Worm (Caenorhabditis elegans): ENCODE results near the gene srx-21.

The srx-21 gene

DNA sequence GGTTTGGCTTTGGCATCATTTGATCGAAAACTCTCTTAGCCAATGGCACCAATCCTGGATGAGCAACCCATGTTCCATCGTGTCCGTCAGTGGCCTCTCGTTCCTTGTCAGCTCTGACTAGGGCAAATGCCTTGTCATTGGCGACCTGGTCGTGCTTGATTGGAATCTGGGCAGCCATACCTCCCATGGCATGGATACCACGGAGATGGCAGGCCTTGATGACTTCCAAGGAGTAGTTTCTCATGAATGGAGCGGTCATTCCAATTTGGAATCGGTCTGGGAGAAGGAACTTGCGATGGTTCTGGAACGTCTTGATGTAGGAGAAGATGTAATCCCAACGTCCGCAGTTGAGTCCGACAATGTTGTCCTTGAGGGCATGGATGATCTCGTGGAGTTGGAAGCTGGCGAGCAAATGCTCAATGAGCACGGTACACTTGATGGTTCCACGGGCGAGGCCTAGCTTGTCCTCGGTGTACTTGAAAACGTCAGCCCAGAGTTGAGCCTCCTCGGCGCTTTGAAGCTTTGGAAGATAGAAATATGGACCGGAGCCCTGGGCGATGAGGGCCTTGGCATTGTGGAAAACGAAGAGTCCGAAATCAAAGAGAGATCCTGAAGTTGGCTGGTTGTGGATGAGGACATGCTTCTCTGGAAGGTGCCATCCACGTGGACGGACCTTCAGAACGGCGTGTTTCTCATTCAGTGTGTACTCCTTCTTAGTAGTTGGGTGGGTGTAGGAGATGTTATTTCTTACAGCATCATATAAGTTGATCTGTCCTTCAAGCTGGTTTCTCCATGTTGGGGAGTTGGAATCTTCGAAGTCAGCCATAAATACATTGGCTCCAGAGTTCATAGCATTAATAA is 48.3 kb downstream of the srx-21 start:
- TF ChIP-seq ceh-43 (GFP tag; optimal IDR thresholded peaks at IDR 0.05) (no peak), sptf-1 (tag; optimal IDR thresholded peaks at IDR 0.05) (no peak), snpc-4 (tag; optimal IDR thresholded peaks at IDR 0.05) (no peak), lin-32 (GFP tag; optimal IDR thresholded peaks at IDR 0.05) (no peak), ces-1 (GFP tag; optimal IDR thresholded peaks at IDR 0.05) (no peak), hlh-1 (tag; optimal IDR thresholded peaks at IDR 0.05) (no peak), mab-5 (tag; optimal IDR thresholded peaks at IDR 0.05) (no peak), flh-1 (GFP tag; optimal IDR thresholded peaks at IDR 0.05) (no peak), lsy-2 (tag; optimal IDR thresholded peaks at IDR 0.05) (no peak), elt-3 (tag; optimal IDR thresholded peaks at IDR 0.05) (no peak), mls-2 (tag; optimal IDR thresholded peaks at IDR 0.05) (no peak)

ce11 chrV:725807-726572 is 49.2 kb downstream of the srx-21 start:
- TF ChIP-seq ceh-83 (GFP tag; optimal IDR thresholded peaks at IDR 0.05), result no peak
- TF ChIP-seq nhr-76 (tag; optimal IDR thresholded peaks at IDR 0.05), result no peak
- TF ChIP-seq M03D4.4 (tag; optimal IDR thresholded peaks at IDR 0.05), result no peak
- TF ChIP-seq pha-4 (tag; optimal IDR thresholded peaks at IDR 0.05), result no peak
- TF ChIP-seq ceh-39 (tag; optimal IDR thresholded peaks at IDR 0.05), result no peak
- no peak for TF ChIP-seq elt-1 (tag; optimal IDR thresholded peaks at IDR 0.05; ENCODE audit: borderline replicate concordance, insufficient read depth)
- no peak for TF ChIP-seq lin-32 (GFP tag; optimal IDR thresholded peaks at IDR 0.05)
- TF ChIP-seq unc-62 (GFP tag; optimal IDR thresholded peaks at IDR 0.05), result no peak
- no peak for TF ChIP-seq blmp-1 (tag; optimal IDR thresholded peaks at IDR 0.05)

DNA sequence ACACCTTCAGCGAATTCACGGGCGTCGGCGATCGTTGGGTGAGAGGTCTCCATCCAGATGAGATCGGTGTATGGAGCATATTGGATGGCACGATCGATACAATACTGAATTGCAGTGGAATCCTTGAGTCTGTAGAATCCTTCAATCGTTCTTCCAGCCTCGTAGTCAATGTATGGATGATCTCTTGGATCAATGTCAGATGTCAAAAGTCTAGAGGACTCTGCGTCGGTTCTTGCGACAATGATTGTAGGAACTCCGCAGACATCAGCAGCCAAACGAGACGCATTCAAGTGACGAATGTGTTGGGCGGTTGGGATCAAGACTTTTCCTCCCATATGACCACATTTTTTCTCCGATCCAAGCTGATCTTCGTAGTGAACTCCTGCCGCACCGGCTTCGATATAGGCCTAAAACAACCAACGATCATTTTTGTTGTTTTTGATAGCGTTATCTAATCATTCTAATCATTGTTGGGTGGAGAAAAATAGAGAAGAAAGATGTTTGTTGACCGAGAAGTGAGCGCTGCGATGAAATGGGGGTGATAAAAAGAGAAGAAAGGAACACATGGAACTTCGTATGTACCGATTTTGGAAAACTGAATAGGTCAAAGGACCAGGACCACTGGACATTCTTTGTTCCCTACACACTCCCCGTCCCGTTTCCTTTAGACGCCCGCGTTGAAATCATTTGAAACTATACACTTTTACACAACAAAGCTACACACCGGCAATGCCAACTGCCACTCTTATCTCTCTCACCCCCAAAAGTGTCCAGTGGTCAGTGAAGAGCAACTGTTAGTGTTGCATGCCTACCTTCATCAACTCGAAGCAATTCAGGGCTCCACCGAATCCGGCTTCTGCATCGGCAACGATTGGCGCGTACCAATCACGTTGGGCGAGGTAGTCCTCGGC is 50.0 kb downstream of the srx-21 start:
- TF ChIP-seq hlh-1 (tag; optimal IDR thresholded peaks at IDR 0.05) (peak; percentile 77), unc-120 (tag; optimal IDR thresholded peaks at IDR 0.05; ENCODE audit: poor library complexity, severe bottlenecking) (peak; percentile 30), unc-62 (GFP tag; optimal IDR thresholded peaks at IDR 0.05) (no peak), bed-3 (GFP tag; optimal IDR thresholded peaks at IDR 0.05) (no peak)

DNA sequence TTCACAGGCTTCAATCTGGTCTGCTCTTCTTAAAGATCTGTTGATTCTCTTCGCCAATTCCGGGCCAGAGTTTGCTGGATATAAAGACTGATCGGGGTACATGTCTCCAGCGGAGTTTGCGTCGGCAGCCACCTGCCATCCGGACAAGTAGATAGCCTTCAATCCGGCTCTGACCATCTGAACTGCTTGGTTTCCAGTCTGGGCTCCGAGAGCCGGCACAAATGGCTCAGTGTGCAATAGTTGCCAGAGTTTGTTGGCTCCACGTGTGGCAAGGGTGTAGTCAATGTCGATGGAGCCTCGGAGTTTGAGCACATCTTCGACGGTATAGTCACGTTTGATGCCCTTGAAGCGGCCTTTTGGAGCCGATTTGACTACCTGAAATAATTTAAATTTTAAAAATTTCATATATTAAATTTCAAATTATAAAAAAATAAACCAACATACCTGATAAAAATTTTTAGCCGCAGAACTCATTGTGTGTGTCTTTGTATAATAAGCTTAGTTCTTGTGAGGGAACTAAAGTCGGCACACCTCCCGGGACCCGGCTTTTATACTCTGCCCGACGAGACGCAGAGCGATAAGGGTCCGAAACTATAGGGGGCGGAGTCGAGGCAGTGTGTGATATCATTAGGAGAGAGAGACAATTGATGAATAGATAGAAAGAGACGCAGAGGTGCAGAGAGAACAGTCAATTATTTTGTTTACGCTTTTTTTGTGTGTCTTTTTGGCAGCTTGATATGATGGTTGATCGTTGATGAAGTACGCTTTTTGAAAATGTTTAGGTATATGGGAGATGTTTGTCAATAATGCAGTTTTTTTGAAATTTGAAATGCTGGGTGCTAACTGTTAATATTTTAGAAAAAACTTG is 50.9 kb downstream of the srx-21 start, which contains the start of the genes icl-1 and srh-2:
icl-1 (minus strand) TSS at position 521 of the 868 bp plus-strand sequence.
srh-2 (plus strand) TSS at position 818 of the 868 bp plus-strand sequence.
- TF ChIP-seq blmp-1 (tag; optimal IDR thresholded peaks at IDR 0.05) (no peak), lsy-2 (tag; optimal IDR thresholded peaks at IDR 0.05) (no peak), unc-62 (GFP tag; optimal IDR thresholded peaks at IDR 0.05) (peak; percentile 66), sptf-1 (tag; optimal IDR thresholded peaks at IDR 0.05) (no peak), mab-5 (tag; optimal IDR thresholded peaks at IDR 0.05) (peak; percentile 54), flh-1 (GFP tag; optimal IDR thresholded peaks at IDR 0.05) (no peak), hlh-1 (tag; optimal IDR thresholded peaks at IDR 0.05) (peak; percentile 69), ceh-83 (GFP tag; optimal IDR thresholded peaks at IDR 0.05) (no peak), unc-120 (tag; optimal IDR thresholded peaks at IDR 0.05; ENCODE audit: poor library complexity, severe bottlenecking) (peak; percentile 72), unc-39 (tag; optimal IDR thresholded peaks at IDR 0.05) (no peak), zip-8 (tag; optimal IDR thresholded peaks at IDR 0.05) (no peak)
